Worm (Caenorhabditis elegans): Measurements from ENCODE around the gene unc-34.
A peak's percentile ranks its signal among the peaks of the same experiment; 100 is the strongest.

unc-34 gene

ce11 chrV:983120-983519 lies 614 bp downstream of the unc-34 start:
- no peak for TF ChIP-seq flt-1 (GFP tag; IDR thresholded peaks at IDR 0.05)
- no peak for TF ChIP-seq hmbx-1 (tag; optimal IDR thresholded peaks at IDR 0.05)
- no peak for TF ChIP-seq hnd-1 (tag; optimal IDR thresholded peaks at IDR 0.05)
- TF ChIP-seq ets-7 (tag; optimal IDR thresholded peaks at IDR 0.05): no peak
- TF ChIP-seq sea-1 (GFP tag; conservative IDR thresholded peaks at IDR 0.05): no peak
- no peak for TF ChIP-seq F13C5.2 (tag; optimal IDR thresholded peaks at IDR 0.05)
- no peak for TF ChIP-seq B0310.2 (tag; optimal IDR thresholded peaks at IDR 0.05)
- no peak for TF ChIP-seq ceh-13 (GFP tag; optimal IDR thresholded peaks at IDR 0.05)
- TF ChIP-seq tra-4 (tag; optimal IDR thresholded peaks at IDR 0.05): no peak
- TF ChIP-seq ama-1 (optimal IDR thresholded peaks at IDR 0.05): no peak

DNA sequence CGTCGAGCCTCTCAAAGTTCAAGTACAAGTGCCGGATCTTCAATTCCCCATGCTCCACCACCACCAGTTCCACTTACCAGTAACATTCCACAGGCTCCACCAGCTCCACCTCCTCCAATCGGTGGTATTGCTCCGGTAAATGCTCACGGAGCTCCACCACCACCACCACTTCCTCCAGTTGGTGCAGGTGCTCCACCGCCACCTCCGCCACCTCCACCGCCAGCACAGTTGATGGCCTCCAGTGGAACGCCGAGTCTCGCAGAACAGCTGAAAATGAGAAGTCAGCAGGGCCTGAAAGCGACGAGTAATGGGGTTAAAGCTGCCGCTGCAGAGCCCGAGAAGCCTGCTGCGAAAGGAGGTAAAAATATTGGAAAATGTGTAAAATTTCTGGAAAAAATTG lies 7.8 kb downstream of the unc-34 start:
- TF ChIP-seq scrt-1 (GFP tag; IDR thresholded peaks at IDR 0.05) (0 out of 2 replicates have a peak, but pooled peaks have one; percentile 14), ceh-36 (tag; optimal IDR thresholded peaks at IDR 0.05) (no peak)

ce11 chrV:995635-996034 lies 13.1 kb downstream of the unc-34 start:
- no peak for TF ChIP-seq B0310.2 (tag; optimal IDR thresholded peaks at IDR 0.05)
- no peak for TF ChIP-seq hmbx-1 (tag; optimal IDR thresholded peaks at IDR 0.05)
- TF ChIP-seq scrt-1 (GFP tag; IDR thresholded peaks at IDR 0.05): no peak
- TF ChIP-seq hnd-1 (tag; optimal IDR thresholded peaks at IDR 0.05): no peak
- no peak for TF ChIP-seq sea-1 (GFP tag; conservative IDR thresholded peaks at IDR 0.05)
- no peak for TF ChIP-seq flt-1 (GFP tag; IDR thresholded peaks at IDR 0.05)
- TF ChIP-seq ets-7 (tag; optimal IDR thresholded peaks at IDR 0.05): no peak
- no peak for TF ChIP-seq ama-1 (optimal IDR thresholded peaks at IDR 0.05)

DNA sequence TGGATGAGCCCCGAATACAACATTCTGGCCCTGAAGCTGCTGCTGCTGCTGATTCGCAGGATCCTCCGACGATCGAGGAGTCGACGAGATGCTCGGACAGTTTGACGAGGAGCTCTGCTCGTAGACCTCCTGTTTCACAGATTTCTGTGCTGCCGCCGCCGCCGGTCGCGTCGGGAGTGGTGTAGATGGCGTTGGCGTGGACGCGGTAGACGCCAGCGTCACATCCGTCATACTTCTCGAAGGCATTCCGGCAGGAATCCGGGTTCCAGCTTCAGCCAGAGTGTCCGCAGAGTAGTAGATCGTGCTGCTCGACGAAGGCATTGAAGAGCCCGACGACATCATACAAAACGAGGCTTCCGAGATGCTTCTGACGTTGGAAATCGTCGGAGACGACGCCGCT lies 18.7 kb downstream of the unc-34 start:
- TF ChIP-seq ceh-13 (GFP tag; optimal IDR thresholded peaks at IDR 0.05) (no peak), tra-4 (tag; optimal IDR thresholded peaks at IDR 0.05) (no peak), tbx-37 (GFP tag; conservative IDR thresholded peaks at IDR 0.05) (no peak), ama-1 (optimal IDR thresholded peaks at IDR 0.05) (no peak), B0310.2 (tag; optimal IDR thresholded peaks at IDR 0.05) (no peak), F13C5.2 (tag; optimal IDR thresholded peaks at IDR 0.05) (no peak), pes-1 (GFP tag; IDR thresholded peaks at IDR 0.05) (no peak), hmg-4 (GFP tag; optimal IDR thresholded peaks at IDR 0.05) (no peak), sea-1 (GFP tag; conservative IDR thresholded peaks at IDR 0.05) (no peak), scrt-1 (GFP tag; IDR thresholded peaks at IDR 0.05) (no peak), hnd-1 (tag; optimal IDR thresholded peaks at IDR 0.05) (no peak)

DNA sequence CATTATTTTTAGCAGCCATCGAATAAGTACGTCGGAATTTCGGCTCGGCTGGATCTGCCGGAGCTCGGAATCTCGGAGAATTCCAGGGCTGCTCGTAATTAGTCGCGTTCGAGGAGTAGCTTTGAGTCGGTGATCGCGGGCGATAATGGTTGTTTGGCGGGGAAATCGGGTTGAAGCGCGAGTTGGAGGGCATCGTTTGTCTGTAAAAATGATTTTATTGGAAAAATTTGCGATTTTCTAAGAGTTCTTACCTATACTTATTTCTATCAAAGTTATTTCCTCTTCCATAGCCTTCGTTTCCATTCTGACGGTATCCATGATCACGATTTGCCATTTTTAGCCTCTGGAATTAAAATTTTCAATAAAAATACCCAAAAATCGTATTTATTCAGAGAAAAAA lies 20.9 kb downstream of the unc-34 start, which contains the start of gene Y50D4C.5:
Y50D4C.5 (minus strand) TSS at position 345 of the 400 bp plus-strand sequence.
- TF ChIP-seq hmbx-1 (tag; optimal IDR thresholded peaks at IDR 0.05) (no peak), scrt-1 (GFP tag; IDR thresholded peaks at IDR 0.05) (no peak), B0310.2 (tag; optimal IDR thresholded peaks at IDR 0.05) (no peak), tbx-11 (GFP tag; IDR thresholded peaks at IDR 0.05) (no peak), hnd-1 (tag; optimal IDR thresholded peaks at IDR 0.05) (no peak), ceh-36 (tag; optimal IDR thresholded peaks at IDR 0.05) (no peak), pes-1 (GFP tag; IDR thresholded peaks at IDR 0.05) (no peak), hmg-4 (GFP tag; optimal IDR thresholded peaks at IDR 0.05) (no peak), ama-1 (optimal IDR thresholded peaks at IDR 0.05) (no peak), flt-1 (GFP tag; IDR thresholded peaks at IDR 0.05) (no peak), aly-1 (tag; optimal IDR thresholded peaks at IDR 0.05) (no peak), ets-7 (tag; optimal IDR thresholded peaks at IDR 0.05) (no peak), ceh-13 (GFP tag; optimal IDR thresholded peaks at IDR 0.05) (no peak), F13C5.2 (tag; optimal IDR thresholded peaks at IDR 0.05) (no peak), tra-4 (tag; optimal IDR thresholded peaks at IDR 0.05) (no peak), sea-1 (GFP tag; conservative IDR thresholded peaks at IDR 0.05) (no peak), tbx-37 (GFP tag; conservative IDR thresholded peaks at IDR 0.05) (no peak)

ce11 chrV:1003826-1004225 lies 21.3 kb downstream of the unc-34 start:
- TF ChIP-seq ceh-13 (GFP tag; optimal IDR thresholded peaks at IDR 0.05) (peak; percentile 60), hmbx-1 (tag; optimal IDR thresholded peaks at IDR 0.05) (peak; percentile 73), flt-1 (GFP tag; IDR thresholded peaks at IDR 0.05) (no peak), tbx-37 (GFP tag; conservative IDR thresholded peaks at IDR 0.05) (no peak), ceh-36 (tag; optimal IDR thresholded peaks at IDR 0.05) (no peak), pes-1 (GFP tag; IDR thresholded peaks at IDR 0.05) (peak; percentile 69; the same call in 1 of the 2 replicates), ama-1 (optimal IDR thresholded peaks at IDR 0.05) (no peak), aly-1 (tag; optimal IDR thresholded peaks at IDR 0.05) (no peak), F13C5.2 (tag; optimal IDR thresholded peaks at IDR 0.05) (peak; percentile 80), tra-4 (tag; optimal IDR thresholded peaks at IDR 0.05) (peak; percentile 74), tbx-11 (GFP tag; IDR thresholded peaks at IDR 0.05) (0 out of 2 replicates have a peak, but pooled peaks have one; percentile 23), hnd-1 (tag; optimal IDR thresholded peaks at IDR 0.05) (no peak), hmg-4 (GFP tag; optimal IDR thresholded peaks at IDR 0.05) (peak; percentile 46), scrt-1 (GFP tag; IDR thresholded peaks at IDR 0.05) (no peak), B0310.2 (tag; optimal IDR thresholded peaks at IDR 0.05) (peak; percentile 60), ets-7 (tag; optimal IDR thresholded peaks at IDR 0.05) (peak; percentile 77), sea-1 (GFP tag; conservative IDR thresholded peaks at IDR 0.05) (no peak)

ce11 chrV:1005877-1006276 lies 23.4 kb downstream of the unc-34 start:
- TF ChIP-seq sea-1 (GFP tag; conservative IDR thresholded peaks at IDR 0.05) (no peak), hmg-4 (GFP tag; optimal IDR thresholded peaks at IDR 0.05) (no peak)

ce11 chrV:1008503-1008902 lies 26.0 kb downstream of the unc-34 start, which contains the start of gene ergo-1:
ergo-1 (plus strand) TSS chrV:1008803.
- no peak for TF ChIP-seq tra-4 (tag; optimal IDR thresholded peaks at IDR 0.05)
- no peak for TF ChIP-seq B0310.2 (tag; optimal IDR thresholded peaks at IDR 0.05)
- TF ChIP-seq F13C5.2 (tag; optimal IDR thresholded peaks at IDR 0.05): no peak
- no peak for TF ChIP-seq sea-1 (GFP tag; conservative IDR thresholded peaks at IDR 0.05)
- TF ChIP-seq hmbx-1 (tag; optimal IDR thresholded peaks at IDR 0.05): no peak
- TF ChIP-seq pes-1 (GFP tag; IDR thresholded peaks at IDR 0.05): no peak
- no peak for TF ChIP-seq scrt-1 (GFP tag; IDR thresholded peaks at IDR 0.05)
- TF ChIP-seq tbx-37 (GFP tag; conservative IDR thresholded peaks at IDR 0.05): no peak
- TF ChIP-seq flt-1 (GFP tag; IDR thresholded peaks at IDR 0.05): no peak
- no peak for TF ChIP-seq ets-7 (tag; optimal IDR thresholded peaks at IDR 0.05)
- no peak for TF ChIP-seq hnd-1 (tag; optimal IDR thresholded peaks at IDR 0.05)
- no peak for TF ChIP-seq aly-1 (tag; optimal IDR thresholded peaks at IDR 0.05)
- TF ChIP-seq ceh-36 (tag; optimal IDR thresholded peaks at IDR 0.05): no peak
- no peak for TF ChIP-seq ceh-13 (GFP tag; optimal IDR thresholded peaks at IDR 0.05)
- no peak for TF ChIP-seq hmg-4 (GFP tag; optimal IDR thresholded peaks at IDR 0.05)
- TF ChIP-seq ama-1 (optimal IDR thresholded peaks at IDR 0.05): no peak
- no peak for TF ChIP-seq tbx-11 (GFP tag; IDR thresholded peaks at IDR 0.05)

Measured in whole organism, early embryonic.